Worm (Caenorhabditis elegans): ENCODE results near the gene W02G9.4.

DNA sequence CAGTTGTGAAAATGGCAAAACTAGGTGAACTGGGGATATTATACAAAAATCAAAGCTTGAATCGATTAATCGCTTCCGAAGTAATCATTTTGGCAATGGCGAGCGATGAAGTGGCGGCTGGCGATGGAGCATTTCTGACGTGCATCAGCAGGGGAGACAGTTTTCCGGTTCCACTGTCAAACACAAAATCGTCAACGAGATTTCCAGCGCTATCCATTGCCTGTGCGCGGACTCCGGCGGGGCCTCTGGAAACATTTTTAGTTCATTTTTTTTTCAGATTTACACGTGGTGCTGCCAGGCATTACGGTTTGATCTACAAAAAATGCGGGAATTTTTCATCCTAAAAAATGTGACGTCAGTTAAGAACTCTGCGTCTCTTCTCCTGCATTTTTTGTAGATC is 21.9 kb downstream of the W02G9.4 start:
- TF ChIP-seq klf-2 (GFP tag; conservative IDR thresholded peaks at IDR 0.05) = no peak
- no peak for TF ChIP-seq cog-1 (tag; optimal IDR thresholded peaks at IDR 0.05)
- no peak for TF ChIP-seq T22C8.4 (GFP tag; IDR thresholded peaks at IDR 0.05)
- no peak for TF ChIP-seq flt-1 (GFP tag; IDR thresholded peaks at IDR 0.05)
- TF ChIP-seq tab-1 (GFP tag; IDR thresholded peaks at IDR 0.05) = no peak

Data from whole organism, midembryonic.